Fruit fly (Drosophila melanogaster) whole organism, embryonic: ENCODE results near the gene ninaE.
A peak's percentile ranks its signal among the peaks of the same experiment; 100 is the strongest.

ENCODE experiments used
- CG10147 ChIP-seq: fragments of 200-800 bp; sonication (Bioruptor generic); optimal IDR thresholded peaks from 2 replicates; lab custom pipeline; 2019; ENCODE audit warnings: missing biosample characterization, mild to moderate bottlenecking, missing genetic modification characterization, moderate library complexity
- CG10565 ChIP-seq: fragments of 200-800 bp; sonication (Bioruptor generic); optimal IDR thresholded peaks from 3 replicates; lab custom pipeline; 2016; ENCODE audit warnings: missing biosample characterization, mild to moderate bottlenecking, missing genetic modification characterization
- CG13894 ChIP-seq: fragments of 200-800 bp; sonication (Bioruptor generic); optimal IDR thresholded peaks from 3 replicates; lab custom pipeline; 2018; ENCODE audit warnings: missing biosample characterization, mild to moderate bottlenecking, missing genetic modification characterization, moderate library complexity
- CG15011 ChIP-seq: fragments of 200-800 bp; sonication (Bioruptor generic); optimal IDR thresholded peaks from 3 replicates; lab custom pipeline; 2018; ENCODE audit warnings: missing biosample characterization, mild to moderate bottlenecking, missing genetic modification characterization
- CG15269 ChIP-seq: fragments of 200-800 bp; sonication (Bioruptor generic); optimal IDR thresholded peaks from 2 replicates; lab custom pipeline; 2018; ENCODE audit warnings: missing biosample characterization, mild to moderate bottlenecking, missing genetic modification characterization, moderate library complexity
- CG15696 ChIP-seq: fragments of 200-800 bp; sonication (Bioruptor generic); optimal IDR thresholded peaks from 2 replicates; lab custom pipeline; 2019; ENCODE audit warnings: missing biosample characterization, mild to moderate bottlenecking, missing genetic modification characterization, moderate library complexity
- CG18011 ChIP-seq: fragments of 200-800 bp; sonication (Bioruptor generic); optimal IDR thresholded peaks from 2 replicates; lab custom pipeline; 2017; ENCODE audit warnings: missing biosample characterization, missing genetic modification characterization, mild to moderate bottlenecking, moderate library complexity, missing genotype
- CG32532 ChIP-seq: fragments of 200-800 bp; sonication (Bioruptor generic); IDR thresholded peaks from 2 replicates; pipeline ENCODE4 v1.3.6; 2022; ENCODE audit warnings: missing biosample characterization, missing genetic modification characterization
- CG4730 ChIP-seq: fragments of 200-800 bp; sonication (Bioruptor generic); IDR thresholded peaks from 2 replicates; pipeline ENCODE4 v1.3.6; 2022; ENCODE audit warnings: missing biosample characterization, missing genetic modification characterization
- CG4820 ChIP-seq: fragments of 200-800 bp; sonication (Bioruptor generic); optimal IDR thresholded peaks from 3 replicates; lab custom pipeline; 2016; ENCODE audit warnings: missing biosample characterization, missing genetic modification characterization
- CG4854 ChIP-seq: fragments of 200-800 bp; sonication (Bioruptor generic); optimal IDR thresholded peaks from 2 replicates; lab custom pipeline; 2016; ENCODE audit warnings: missing biosample characterization, missing genetic modification characterization, inconsistent platforms
- CG7372 ChIP-seq: fragments of 200-800 bp; sonication (Bioruptor generic); IDR thresholded peaks from 2 replicates; pipeline ENCODE4 v1.3.6; 2022; ENCODE audit warnings: missing biosample characterization, missing genetic modification characterization
- CG8388 ChIP-seq: fragments of 200-800 bp; sonication (Bioruptor generic); optimal IDR thresholded peaks from 2 replicates; lab custom pipeline; 2019; ENCODE audit warnings: missing biosample characterization, mild to moderate bottlenecking, missing genetic modification characterization, moderate library complexity
- CoRest ChIP-seq: fragments of 200-800 bp; sonication (Bioruptor generic); optimal IDR thresholded peaks from 3 replicates; lab custom pipeline; 2018; ENCODE audit warnings: missing biosample characterization, mild to moderate bottlenecking, missing genetic modification characterization, moderate library complexity
- D19A ChIP-seq: fragments of 200-800 bp; optimal IDR thresholded peaks from 3 replicates; lab custom pipeline; 2019; ENCODE audit warnings: missing biosample characterization, mild to moderate bottlenecking, missing genetic modification characterization, moderate library complexity
- Dbx ChIP-seq: fragments of 200-800 bp; sonication (Bioruptor generic); IDR thresholded peaks from 3 replicates; pipeline ENCODE4 v1.3.6; 2022; ENCODE audit warnings: missing biosample characterization, missing genetic modification characterization
- Dll ChIP-seq: fragments of 200-800 bp; sonication (Bioruptor generic); IDR thresholded peaks from 4 replicates; pipeline ENCODE4 v1.3.6; 2022; ENCODE audit warnings: missing biosample characterization, missing genetic modification characterization; ENCODE audit not compliant: partially characterized antibody
- Drgx ChIP-seq: fragments of 200-800 bp; sonication (Bioruptor generic); IDR thresholded peaks from 2 replicates; pipeline ENCODE4 v1.3.6; 2022; ENCODE audit warnings: missing biosample characterization, missing genetic modification characterization
- GATAe ChIP-seq: fragments of 200-800 bp; sonication (Bioruptor generic); conservative IDR thresholded peaks from 2 replicates; pipeline ENCODE4 v1.3.6; 2022; ENCODE audit warnings: missing biosample characterization, missing genetic modification characterization
- H2.0 ChIP-seq: fragments of 200-800 bp; sonication (Bioruptor generic); IDR thresholded peaks from 2 replicates; pipeline ENCODE4 v1.3.6; 2022; ENCODE audit warnings: missing biosample characterization, missing genetic modification characterization
- HLH54F ChIP-seq: fragments of 200-800 bp; sonication (Bioruptor generic); optimal IDR thresholded peaks from 3 replicates; lab custom pipeline; 2016; ENCODE audit warnings: missing biosample characterization, missing genetic modification characterization
- HLHmδ ChIP-seq: fragments of 200-800 bp; sonication (Bioruptor generic); optimal IDR thresholded peaks from 2 replicates; lab custom pipeline; 2018; ENCODE audit warnings: missing biosample characterization, mild to moderate bottlenecking, missing genetic modification characterization, moderate library complexity
- Hand ChIP-seq: fragments of 200-800 bp; sonication (Bioruptor generic); optimal IDR thresholded peaks from 2 replicates; lab custom pipeline; 2017; ENCODE audit warnings: mild to moderate bottlenecking, missing biosample characterization, missing genetic modification reagents, missing genetic modification characterization
- Hr3 ChIP-seq: fragments of 200-800 bp; sonication (Bioruptor generic); optimal IDR thresholded peaks from 3 replicates; lab custom pipeline; 2016; ENCODE audit warnings: missing biosample characterization, missing genetic modification characterization
- MTF-1 ChIP-seq: fragments of 200-800 bp; sonication (Bioruptor generic); optimal IDR thresholded peaks from 2 replicates; lab custom pipeline; 2018; ENCODE audit warnings: missing biosample characterization, mild to moderate bottlenecking, missing genetic modification characterization, borderline replicate concordance
- NK7.1 ChIP-seq: fragments of 200-800 bp; sonication (Bioruptor generic); optimal IDR thresholded peaks from 3 replicates; lab custom pipeline; 2016; ENCODE audit warnings: missing biosample characterization, missing genetic modification characterization
- Six4 ChIP-seq: fragments of 200-800 bp; sonication (Bioruptor generic); optimal IDR thresholded peaks from 2 replicates; lab custom pipeline; 2016; ENCODE audit warnings: missing biosample characterization, missing genetic modification characterization
- Spps ChIP-seq: fragments of 200-800 bp; sonication (Bioruptor generic); optimal IDR thresholded peaks from 2 replicates; lab custom pipeline; 2018; ENCODE audit warnings: missing biosample characterization, mild to moderate bottlenecking, missing genetic modification characterization
- Sry-δ ChIP-seq: fragments of 200-800 bp; sonication (Bioruptor generic); optimal IDR thresholded peaks from 2 replicates; lab custom pipeline; 2016; ENCODE audit warnings: missing biosample characterization, missing genetic modification characterization
- Xrp1 ChIP-seq: fragments of 200-800 bp; sonication (Bioruptor generic); IDR thresholded peaks from 2 replicates; pipeline ENCODE4 v1.3.6; 2022; ENCODE audit warnings: missing biosample characterization, missing genetic modification characterization
- ara ChIP-seq: fragments of 200-800 bp; sonication (Bioruptor generic); IDR thresholded peaks from 2 replicates; pipeline ENCODE4 v1.3.6; 2022; ENCODE audit warnings: missing biosample characterization, missing genetic modification characterization
- cato ChIP-seq: fragments of 200-800 bp; sonication (Bioruptor generic); optimal IDR thresholded peaks from 2 replicates; lab custom pipeline; 2016; ENCODE audit warnings: missing biosample characterization, missing genetic modification characterization, borderline replicate concordance
- chn ChIP-seq: fragments of 200-800 bp; sonication (Bioruptor generic); optimal IDR thresholded peaks from 2 replicates; lab custom pipeline; 2016; ENCODE audit warnings: missing biosample characterization, missing genetic modification characterization
- dan ChIP-seq: fragments of 200-800 bp; sonication (Bioruptor generic); IDR thresholded peaks from 2 replicates; pipeline ENCODE4 v1.3.6; 2022; ENCODE audit warnings: missing biosample characterization, missing genetic modification characterization
- dimm ChIP-seq: fragments of 200-800 bp; sonication (Bioruptor generic); IDR thresholded peaks from 2 replicates; pipeline ENCODE4 v1.3.6; 2022; ENCODE audit warnings: missing biosample characterization, missing genetic modification characterization
- esg ChIP-seq: fragments of 200-800 bp; sonication (Bioruptor generic); conservative IDR thresholded peaks from 2 replicates; pipeline ENCODE4 v1.3.6; 2022; ENCODE audit warnings: missing biosample characterization, missing genetic modification characterization
- eyg ChIP-seq: fragments of 200-800 bp; sonication (Bioruptor generic); optimal IDR thresholded peaks from 3 replicates; lab custom pipeline; 2016; ENCODE audit warnings: missing biosample characterization, missing genetic modification characterization
- gfzf ChIP-seq: fragments of 200-800 bp; sonication (Bioruptor generic); optimal IDR thresholded peaks from 2 replicates; lab custom pipeline; 2016; ENCODE audit warnings: missing biosample characterization, mild to moderate bottlenecking, missing genetic modification characterization, moderate library complexity
- jumu ChIP-seq: fragments of 200-800 bp; sonication (Bioruptor generic); optimal IDR thresholded peaks from 3 replicates; lab custom pipeline; 2016; ENCODE audit warnings: missing biosample characterization, missing genetic modification characterization
- kah ChIP-seq: fragments of 200-800 bp; sonication (Bioruptor generic); optimal IDR thresholded peaks from 2 replicates; lab custom pipeline; 2018; ENCODE audit warnings: missing biosample characterization, mild to moderate bottlenecking, missing genetic modification characterization
- lov ChIP-seq, 2 experiments: fragments of 200-800 bp in 1 of 2; fragments of >200 bp in 1 of 2; sonication (Bioruptor generic) in 1 of 2; IDR thresholded peaks in 1 of 2; optimal IDR thresholded peaks in 1 of 2; 2 replicates in 1 of 2; 3 replicates in 1 of 2; pipeline versions ENCODE4 v1.3.6 to Lab custom; 2017 to 2022; ENCODE audit warnings: missing biosample characterization in 1 of 2, missing genetic modification characterization in 1 of 2
- scrt ChIP-seq: fragments of 200-800 bp; sonication (Bioruptor generic); optimal IDR thresholded peaks from 2 replicates; lab custom pipeline; 2018; ENCODE audit warnings: missing biosample characterization, mild to moderate bottlenecking, missing genetic modification characterization, moderate library complexity
- sisA ChIP-seq: fragments of 200-800 bp; sonication (Bioruptor generic); IDR thresholded peaks from 2 replicates; pipeline ENCODE4 v1.3.6; 2022; ENCODE audit warnings: missing biosample characterization, missing genetic modification characterization
- stwl ChIP-seq: fragments of 200-800 bp; sonication (Bioruptor generic); optimal IDR thresholded peaks from 3 replicates; lab custom pipeline; 2018; ENCODE audit warnings: missing biosample characterization, mild to moderate bottlenecking, missing genetic modification characterization, moderate library complexity
- ttk ChIP-seq: fragments of 200-800 bp; sonication (Bioruptor generic); IDR thresholded peaks from 2 replicates; pipeline ENCODE4 v2.1.2; 2022; ENCODE audit warnings: missing biosample characterization, missing genetic modification characterization
- tup ChIP-seq: fragments of 200-800 bp; sonication (Bioruptor generic); optimal IDR thresholded peaks from 2 replicates; lab custom pipeline; 2016; ENCODE audit warnings: missing biosample characterization, mild to moderate bottlenecking, missing genetic modification characterization, moderate library complexity
- usp ChIP-seq: fragments of >200 bp; optimal IDR thresholded peaks from 2 replicates; lab custom pipeline; 2017; ENCODE audit warnings: missing biosample characterization, missing genetic modification characterization
- z ChIP-seq: fragments of 200-800 bp; sonication (Bioruptor generic); IDR thresholded peaks from 3 replicates; pipeline ENCODE4 v1.3.6; 2022; ENCODE audit warnings: missing biosample characterization, missing genetic modification characterization
- zen2 ChIP-seq: fragments of 200-800 bp; sonication (Bioruptor generic); IDR thresholded peaks from 3 replicates; pipeline ENCODE4 v1.3.6; 2022; ENCODE audit warnings: missing biosample characterization, missing genetic modification characterization; ENCODE audit not compliant: partially characterized antibody

The ninaE gene

DNA sequence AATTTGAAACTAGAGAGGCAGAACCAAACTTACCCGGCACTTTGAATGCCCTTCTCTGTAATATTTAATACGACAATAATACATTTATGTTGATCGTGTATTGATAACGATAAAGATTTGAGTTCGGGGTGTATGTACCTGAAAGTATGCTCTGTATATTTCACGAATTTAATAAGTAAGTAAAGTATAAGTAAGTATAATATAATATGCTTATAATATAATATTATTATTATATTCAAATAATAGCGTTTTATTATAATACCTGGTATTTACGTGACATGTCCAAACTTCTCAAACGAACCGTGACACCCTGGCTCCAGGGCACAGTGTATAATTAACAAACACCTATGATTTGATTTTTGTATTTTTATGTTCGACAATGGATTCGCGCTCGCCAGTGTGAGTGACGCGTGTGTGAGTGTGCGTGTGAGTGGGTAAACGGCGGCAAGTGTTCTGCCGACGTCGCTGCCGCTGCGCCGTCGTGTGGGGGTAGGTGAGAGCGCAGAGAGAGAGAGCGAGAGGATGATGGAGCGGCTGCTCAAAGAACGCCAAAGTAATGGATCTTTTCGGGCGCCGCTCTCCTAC is 1.7 kb upstream of the ninaE start (continued):
- peak; percentile 67 for TF ChIP-seq Hr3
- TF ChIP-seq dan (GFP tag; lab: Robert Waterston, UW), result no peak
- TF ChIP-seq eyg, result peak; percentile 15
- no peak; the same call in 1 of the 2 replicates for TF ChIP-seq H2.0 (GFP tag; lab: Robert Waterston, UW)
- TF ChIP-seq CG7372 (GFP tag; lab: Robert Waterston, UW), result peak; percentile 62
- TF ChIP-seq CG15011 (GFP tag; lab: Kevin White, UChicago), result peak; percentile 65
- peak; percentile 54 for TF ChIP-seq CG8388 (GFP tag; lab: Kevin White, UChicago)
- no peak for TF ChIP-seq Hand (GFP tag; lab: Kevin White, UChicago)
- peak; percentile 6 for TF ChIP-seq cato (GFP tag; lab: Kevin White, UChicago)
- peak; percentile 6 for TF ChIP-seq CG18011
- no peak for TF ChIP-seq CG10565 (GFP tag; lab: Kevin White, UChicago)
- TF ChIP-seq scrt (GFP tag; lab: Kevin White, UChicago), result peak; percentile 80
- no peak for TF ChIP-seq NK7.1
- TF ChIP-seq esg, result peak; percentile 53
- TF ChIP-seq Spps (tag; lab: Kevin White, UChicago), result peak; percentile 27
- no peak for TF ChIP-seq sisA (GFP tag; lab: Robert Waterston, UW)
- TF ChIP-seq tup, result no peak
- peak; percentile 17 for TF ChIP-seq CG13894 (tag; lab: Kevin White, UChicago)
- no peak for TF ChIP-seq usp (GFP tag; lab: Kevin White, UChicago)
- TF ChIP-seq zen2 (GFP tag; lab: Robert Waterston, UW), result no peak
- TF ChIP-seq MTF-1 (GFP tag; lab: Kevin White, UChicago), result peak; percentile 23
- TF ChIP-seq HLHmδ, result peak; percentile 61
- TF ChIP-seq z, result peak; percentile 72; the same call in 2 of the 3 replicates
- no peak for TF ChIP-seq gfzf (GFP tag; lab: Kevin White, UChicago)
- no peak for TF ChIP-seq chn
- no peak for TF ChIP-seq jumu (GFP tag; lab: Kevin White, UChicago)
- peak; percentile 69 for TF ChIP-seq Six4 (GFP tag; lab: Kevin White, UChicago)
- TF ChIP-seq CG4820 (GFP tag; lab: Kevin White, UChicago), result peak; percentile 48
- TF ChIP-seq kah (GFP tag; lab: Kevin White, UChicago), result peak; percentile 44
- TF ChIP-seq CG10147 (GFP tag; lab: Kevin White, UChicago), result peak; percentile 94
- TF ChIP-seq CG15696 (tag; lab: Kevin White, UChicago), result peak; percentile 18
- TF ChIP-seq Dll (GFP tag; lab: Robert Waterston, UW), result no peak
- TF ChIP-seq stwl (tag; lab: Kevin White, UChicago), result no peak
- TF ChIP-seq CG4854 (GFP tag; lab: Kevin White, UChicago), result no peak
- peak; percentile 86 for TF ChIP-seq CoRest (tag; lab: Kevin White, UChicago)
- no peak; the same call in 1 of the 2 replicates for TF ChIP-seq Drgx (GFP tag; lab: Robert Waterston, UW)
- peak; percentile 76 for TF ChIP-seq CG32532 (GFP tag; lab: Robert Waterston, UW)
- TF ChIP-seq D19A (tag; lab: Kevin White, UChicago), result peak; percentile 97
- TF ChIP-seq Dbx (GFP tag; lab: Robert Waterston, UW), result peak; percentile 77
- TF ChIP-seq Xrp1 (GFP tag; lab: Robert Waterston, UW), result peak; percentile 24; the same call in 1 of the 2 replicates
- TF ChIP-seq ara (GFP tag; lab: Robert Waterston, UW), result 0 out of 2 replicates have a peak, but pooled peaks have one; percentile 7
- TF ChIP-seq CG15269, result peak; percentile 80
- TF ChIP-seq GATAe (GFP tag; lab: Robert Waterston, UW), result no peak
- TF ChIP-seq dimm (GFP tag; lab: Robert Waterston, UW), result no peak
- no peak for TF ChIP-seq Sry-δ
- TF ChIP-seq CG4730 (GFP tag; lab: Robert Waterston, UW), result peak; percentile 54; the same call in 1 of the 2 replicates
- no peak for TF ChIP-seq lov (optimal IDR thresholded peaks at IDR 0.05; lab: Kevin White, UChicago)
- TF ChIP-seq lov (GFP tag; IDR thresholded peaks at IDR 0.05; lab: Robert Waterston, UW), result no peak
- TF ChIP-seq ttk (GFP tag; lab: Robert Waterston, UW), result no peak; the same call in 1 of the 2 replicates
- TF ChIP-seq HLH54F (GFP tag; lab: Kevin White, UChicago), result peak; percentile 4
